Fruit fly (Drosophila melanogaster) Kc167 (cell line): Measurements from ENCODE around the gene CG33928.

ENCODE experiments used
- Myc ChIP-seq: fragments of >200 bp; optimal IDR thresholded peaks from 2 replicates; lab custom pipeline; 2017; ENCODE audit warnings: missing external identifiers
- Sin3A ChIP-seq: fragments of >200 bp; optimal IDR thresholded peaks from 2 replicates; lab custom pipeline; 2018; ENCODE audit warnings: missing external identifiers
- h ChIP-seq: fragments of >200 bp; optimal IDR thresholded peaks from 3 replicates; lab custom pipeline; 2018; ENCODE audit warnings: missing external identifiers
- insv ChIP-seq: fragments of >200 bp; optimal IDR thresholded peaks from 3 replicates; lab custom pipeline; 2018; ENCODE audit warnings: missing external identifiers
- psq ChIP-seq: fragments of >200 bp; optimal IDR thresholded peaks from 2 replicates; lab custom pipeline; 2017; ENCODE audit warnings: missing external identifiers
- ttk ChIP-seq: sonication (Bioruptor generic); optimal IDR thresholded peaks from 2 replicates; lab custom pipeline; 2017; ENCODE audit warnings: missing external identifiers

dm6 chr2L:17455823-17456222 lies 19.4 kb upstream of the CG33928 start, which contains the start of gene SPH93:
- no peak for TF ChIP-seq Myc (lab: Kevin White, UChicago)
- no peak for TF ChIP-seq h
- no peak for TF ChIP-seq psq
- no peak for TF ChIP-seq Sin3A (lab: Kevin White, UChicago)
- no peak for TF ChIP-seq insv (lab: Kevin White, UChicago)
- TF ChIP-seq ttk (lab: Kevin White, UChicago), result no peak
